Worm (Caenorhabditis elegans): Measurements from ENCODE around the gene apy-1.

Gene apy-1

ce11 chrX:7572057-7572456 is 2.5 kb upstream of the apy-1 start, which contains the start of gene pcyt-1:
Gene pcyt-1 (plus strand): TSS chrX:7572357.
- TF ChIP-seq skn-1 (tag; optimal IDR thresholded peaks at IDR 0.05) = no peak
- TF ChIP-seq daf-19 (GFP tag; conservative IDR thresholded peaks at IDR 0.05) = no peak
- TF ChIP-seq nhr-25 (tag; optimal IDR thresholded peaks at IDR 0.05; ENCODE audit: borderline replicate concordance, insufficient read depth) = no peak
- no peak for TF ChIP-seq aha-1 (tag)
- no peak for TF ChIP-seq hif-1 (tag; optimal IDR thresholded peaks at IDR 0.05)
- TF ChIP-seq lsy-2 (tag; optimal IDR thresholded peaks at IDR 0.05) = no peak
- no peak for TF ChIP-seq lin-15B (tag; optimal IDR thresholded peaks at IDR 0.05)
- no peak for TF ChIP-seq saeg-2 (GFP tag; IDR thresholded peaks at IDR 0.05)
- no peak for TF ChIP-seq unc-130 (GFP tag; optimal IDR thresholded peaks at IDR 0.05)
- no peak for TF ChIP-seq nhr-10 (tag; optimal IDR thresholded peaks at IDR 0.05)
- TF ChIP-seq daf-8 (GFP tag; IDR thresholded peaks at IDR 0.05) = no peak
- no peak for TF ChIP-seq nhr-48 (tag; optimal IDR thresholded peaks at IDR 0.05)
- TF ChIP-seq lin-39 (tag; optimal IDR thresholded peaks at IDR 0.05) = no peak
- TF ChIP-seq mdl-1 (tag; optimal IDR thresholded peaks at IDR 0.05) = no peak
- TF ChIP-seq T26A8.4 (GFP tag; IDR thresholded peaks at IDR 0.05) = no peak
- TF ChIP-seq Y48G9A.11 (GFP tag; IDR thresholded peaks at IDR 0.05) = no peak
- no peak for TF ChIP-seq ceh-44 (GFP tag; IDR thresholded peaks at IDR 0.05)
- TF ChIP-seq unc-62 (GFP tag; optimal IDR thresholded peaks at IDR 0.05 in 1 of 2) = no peak
- TF ChIP-seq unc-62 (tag; optimal IDR thresholded peaks at IDR 0.05) = no peak
- no peak for TF ChIP-seq mes-2 (tag; optimal IDR thresholded peaks at IDR 0.05; ENCODE audit: poor library complexity, severe bottlenecking)
- no peak for TF ChIP-seq spr-3 (GFP tag; optimal IDR thresholded peaks at IDR 0.05)

- TF ChIP-seq ceh-20 (GFP tag; IDR thresholded peaks at IDR 0.05) (no peak), ceh-62 (tag; optimal IDR thresholded peaks at IDR 0.05) (no peak), gei-8 (GFP tag; optimal IDR thresholded peaks at IDR 0.05) (no peak), nhr-28 (tag; optimal IDR thresholded peaks at IDR 0.05) (peak; percentile 45), lin-38 (GFP tag; IDR thresholded peaks at IDR 0.05) (0 out of 2 replicates have a peak, but pooled peaks have one; percentile 10), hmg-1.1 (GFP tag; IDR thresholded peaks at IDR 0.05) (no peak), hlh-11 (tag; optimal IDR thresholded peaks at IDR 0.05) (peak; percentile 8), ceh-28 (tag; optimal IDR thresholded peaks at IDR 0.05) (no peak), mdt-29 (GFP tag; IDR thresholded peaks at IDR 0.05) (no peak), lsy-2 (tag; optimal IDR thresholded peaks at IDR 0.05) (no peak), nhr-25 (tag; optimal IDR thresholded peaks at IDR 0.05; ENCODE audit: borderline replicate concordance, insufficient read depth) (no peak), lir-3 (tag; optimal IDR thresholded peaks at IDR 0.05) (no peak), F44E2.7 (GFP tag; IDR thresholded peaks at IDR 0.05) (no peak), aha-1 (tag) (no peak), zfp-3 (GFP tag; conservative IDR thresholded peaks at IDR 0.05) (no peak), ceh-82 (tag; optimal IDR thresholded peaks at IDR 0.05) (no peak), T26A8.4 (GFP tag; IDR thresholded peaks at IDR 0.05) (no peak; the same call in 1 of the 2 replicates), R02D3.7 (tag; optimal IDR thresholded peaks at IDR 0.05) (no peak), unc-62 (GFP tag; optimal IDR thresholded peaks at IDR 0.05 in 1 of 2) (peak in 1 of 2 experiments; percentile 77), unc-62 (tag; optimal IDR thresholded peaks at IDR 0.05) (no peak), daf-12 (tag; optimal IDR thresholded peaks at IDR 0.05) (no peak), nhr-10 (tag; optimal IDR thresholded peaks at IDR 0.05) (no peak), ZK337.2 (GFP tag; IDR thresholded peaks at IDR 0.05) (no peak), nhr-48 (tag; optimal IDR thresholded peaks at IDR 0.05) (no peak)
Measured at ce11 chrX:7568684-7569289, 735 bp downstream of the apy-1 start.

- peak; percentile 7 for TF ChIP-seq dve-1 (tag; optimal IDR thresholded peaks at IDR 0.05; ENCODE audit: insufficient read depth)
- TF ChIP-seq lsy-2 (tag; optimal IDR thresholded peaks at IDR 0.05) = peak in 1 of 2 experiments; percentile 4
- TF ChIP-seq hif-1 (tag; optimal IDR thresholded peaks at IDR 0.05) = no peak
- TF ChIP-seq T20F7.1 (GFP tag; optimal IDR thresholded peaks at IDR 0.05) = peak; percentile 92
- peak; percentile 33 for TF ChIP-seq mes-2 (tag; optimal IDR thresholded peaks at IDR 0.05; ENCODE audit: poor library complexity, severe bottlenecking)
- no peak for TF ChIP-seq dmd-9 (GFP tag; IDR thresholded peaks at IDR 0.05)
Measured at ce11 chrX:7565005-7565404, 4.5 kb downstream of the apy-1 start, which contains the start of gene vps-52. Gene vps-52 (plus strand): TSS chrX:7565323.

Measured in whole organism, L4 larva.